Fruit fly (Drosophila melanogaster) whole organism, embryonic: ENCODE data around the gene PH4alphaPV.
A peak's percentile ranks its signal among the peaks of the same experiment; 100 is the strongest.

Experiments used
- Bgb ChIP-seq: fragments of 200-800 bp; sonication (Bioruptor generic); IDR thresholded peaks from 2 replicates; pipeline ENCODE4 v1.3.6; 2022; ENCODE audit warnings: missing biosample characterization, missing genetic modification characterization; ENCODE audit not compliant: partially characterized antibody
- Blimp-1 ChIP-seq: fragments of 200-800 bp; sonication (Bioruptor generic); optimal IDR thresholded peaks from 3 replicates; lab custom pipeline; 2018; ENCODE audit warnings: missing biosample characterization, missing genetic modification characterization, mild to moderate bottlenecking, moderate library complexity, missing genetic modification reagents
- C15 ChIP-seq: fragments of 200-800 bp; sonication (Bioruptor generic); IDR thresholded peaks from 3 replicates; pipeline ENCODE4 v1.3.6; 2022; ENCODE audit warnings: missing biosample characterization, missing genetic modification characterization
- CG10147 ChIP-seq: fragments of 200-800 bp; sonication (Bioruptor generic); optimal IDR thresholded peaks from 2 replicates; lab custom pipeline; 2019; ENCODE audit warnings: missing biosample characterization, mild to moderate bottlenecking, missing genetic modification characterization, moderate library complexity
- CG10543 ChIP-seq: fragments of 200-800 bp; sonication (Bioruptor generic); optimal IDR thresholded peaks from 3 replicates; lab custom pipeline; 2017; ENCODE audit warnings: missing biosample characterization, mild to moderate bottlenecking, missing genetic modification characterization, moderate library complexity
- CG11398 ChIP-seq: fragments of 200-800 bp; sonication (Bioruptor generic); optimal IDR thresholded peaks from 2 replicates; lab custom pipeline; 2016; ENCODE audit warnings: missing biosample characterization, missing genetic modification characterization
- CG11723 ChIP-seq: fragments of 200-800 bp; sonication (Bioruptor generic); optimal IDR thresholded peaks from 2 replicates; lab custom pipeline; 2017; ENCODE audit warnings: missing biosample characterization, mild to moderate bottlenecking, missing genetic modification characterization
- CG12236 ChIP-seq: fragments of 200-800 bp; sonication (Bioruptor generic); optimal IDR thresholded peaks from 2 replicates; lab custom pipeline; 2016; ENCODE audit warnings: missing biosample characterization, missing genetic modification characterization
- CG13296 ChIP-seq: fragments of 200-800 bp; sonication (Bioruptor generic); optimal IDR thresholded peaks from 3 replicates; lab custom pipeline; 2018; ENCODE audit warnings: missing biosample characterization, mild to moderate bottlenecking, missing genetic modification characterization
- CG13624 ChIP-seq: fragments of 200-800 bp; sonication (Bioruptor generic); optimal IDR thresholded peaks from 2 replicates; lab custom pipeline; 2016; ENCODE audit warnings: missing biosample characterization, missing genetic modification characterization
- CG14441 ChIP-seq: fragments of 200-800 bp; sonication (Bioruptor generic); IDR thresholded peaks from 2 replicates; pipeline ENCODE4 v1.3.6; 2022; ENCODE audit warnings: missing biosample characterization, missing genetic modification characterization
- CG14667 ChIP-seq: fragments of 200-800 bp; sonication (Bioruptor generic); IDR thresholded peaks from 2 replicates; pipeline ENCODE4 v1.3.6; 2022; ENCODE audit warnings: missing biosample characterization, missing genetic modification characterization
- CG1602 ChIP-seq: fragments of 200-800 bp; sonication (Bioruptor generic); optimal IDR thresholded peaks from 3 replicates; lab custom pipeline; 2016; ENCODE audit warnings: missing biosample characterization, missing genetic modification characterization
- CG1603 ChIP-seq: fragments of 200-800 bp; sonication (Bioruptor generic); optimal IDR thresholded peaks from 2 replicates; lab custom pipeline; 2019; ENCODE audit warnings: missing biosample characterization, mild to moderate bottlenecking, missing genetic modification characterization, moderate library complexity
- CG16863 ChIP-seq: fragments of 200-800 bp; sonication (Bioruptor generic); optimal IDR thresholded peaks from 3 replicates; lab custom pipeline; 2016; ENCODE audit warnings: missing biosample characterization, missing genetic modification characterization
- CG17385 ChIP-seq: fragments of 200-800 bp; sonication (Bioruptor generic); optimal IDR thresholded peaks from 3 replicates; lab custom pipeline; 2018; ENCODE audit warnings: missing biosample characterization, mild to moderate bottlenecking, missing genetic modification characterization
- CG18262 ChIP-seq: fragments of 200-800 bp; optimal IDR thresholded peaks from 3 replicates; lab custom pipeline; 2019; ENCODE audit warnings: missing biosample characterization, mild to moderate bottlenecking, missing genetic modification characterization, moderate library complexity
- CG32767 ChIP-seq: fragments of 200-800 bp; sonication (Bioruptor generic); IDR thresholded peaks from 2 replicates; pipeline ENCODE4 v1.3.6; 2022; ENCODE audit warnings: missing biosample characterization, missing genetic modification characterization
- CG7745 ChIP-seq: fragments of 200-800 bp; sonication (Bioruptor generic); optimal IDR thresholded peaks from 2 replicates; lab custom pipeline; 2018; ENCODE audit warnings: missing biosample characterization, mild to moderate bottlenecking, missing genetic modification characterization, moderate library complexity
- CG8359 ChIP-seq: fragments of 200-800 bp; sonication (Bioruptor generic); optimal IDR thresholded peaks from 2 replicates; lab custom pipeline; 2017; ENCODE audit warnings: missing biosample characterization, mild to moderate bottlenecking, missing genetic modification characterization, borderline replicate concordance
- Chrac-16 ChIP-seq: fragments of 200-800 bp; sonication (Bioruptor generic); optimal IDR thresholded peaks from 3 replicates; lab custom pipeline; 2016; ENCODE audit warnings: missing biosample characterization, missing genetic modification characterization
- Dek ChIP-seq: fragments of 200-800 bp; sonication (Bioruptor generic); optimal IDR thresholded peaks from 3 replicates; lab custom pipeline; 2019; ENCODE audit warnings: missing biosample characterization, mild to moderate bottlenecking, missing genetic modification characterization, moderate library complexity
- Dip2 ChIP-seq: fragments of 200-800 bp; sonication (Bioruptor generic); IDR thresholded peaks from 2 replicates; pipeline ENCODE4 v1.3.6; 2022; ENCODE audit warnings: missing biosample characterization, missing genetic modification characterization
- E2f1 ChIP-seq: fragments of 200-800 bp; sonication (Bioruptor generic); IDR thresholded peaks from 2 replicates; pipeline ENCODE4 v1.3.6; 2022; ENCODE audit warnings: missing biosample characterization, missing genetic modification characterization
- Gsc ChIP-seq: fragments of 200-800 bp; sonication (Bioruptor generic); IDR thresholded peaks from 2 replicates; pipeline ENCODE4 v1.3.6; 2022; ENCODE audit warnings: missing biosample characterization, missing genetic modification characterization
- Hr3 ChIP-seq: fragments of 200-800 bp; sonication (Bioruptor generic); optimal IDR thresholded peaks from 3 replicates; lab custom pipeline; 2016; ENCODE audit warnings: missing biosample characterization, missing genetic modification characterization
- Mad ChIP-seq: fragments of 200-800 bp; sonication (Bioruptor generic); optimal IDR thresholded peaks from 2 replicates; lab custom pipeline; 2016; ENCODE audit warnings: missing biosample characterization, missing genetic modification characterization
- Max ChIP-seq: fragments of 200-800 bp; sonication (Bioruptor generic); optimal IDR thresholded peaks from 2 replicates; lab custom pipeline; 2016; ENCODE audit warnings: missing biosample characterization, mild to moderate bottlenecking, missing genetic modification characterization
- Nf-YB ChIP-seq: fragments of 200-800 bp; sonication (Bioruptor generic); optimal IDR thresholded peaks from 3 replicates; lab custom pipeline; 2019; ENCODE audit warnings: missing biosample characterization, mild to moderate bottlenecking, missing genetic modification characterization, moderate library complexity
- Ravus ChIP-seq: fragments of 200-800 bp; sonication (Bioruptor generic); IDR thresholded peaks from 2 replicates; pipeline ENCODE4 v1.3.6; 2022; ENCODE audit warnings: missing biosample characterization, missing genetic modification characterization
- Sox100B ChIP-seq: fragments of 200-800 bp; sonication (Bioruptor generic); optimal IDR thresholded peaks from 3 replicates; lab custom pipeline; 2018; ENCODE audit warnings: missing biosample characterization, mild to moderate bottlenecking, missing genetic modification characterization
- Taf1 ChIP-seq: fragments of 200-800 bp; sonication (Bioruptor generic); IDR thresholded peaks from 2 replicates; pipeline ENCODE4 v1.3.6; 2022; ENCODE audit warnings: missing biosample characterization, missing genetic modification characterization
- Xbp1 ChIP-seq: fragments of 200-800 bp; sonication (Bioruptor generic); optimal IDR thresholded peaks from 3 replicates; lab custom pipeline; 2016; ENCODE audit warnings: missing biosample characterization, mild to moderate bottlenecking, missing genetic modification characterization
- bsh ChIP-seq, 2 experiments: fragments of 200-800 bp; sonication (Bioruptor generic); optimal IDR thresholded peaks; 2 replicates each; lab custom pipeline; 2017 to 2018; ENCODE audit warnings: mild to moderate bottlenecking in 2 of 2, missing biosample characterization in 2 of 2, missing genetic modification characterization in 2 of 2, moderate library complexity in 1 of 2
- btn ChIP-seq: fragments of 200-800 bp; sonication (Bioruptor generic); optimal IDR thresholded peaks from 2 replicates; lab custom pipeline; 2016; ENCODE audit warnings: missing biosample characterization, missing genetic modification characterization
- chif ChIP-seq, 2 experiments: fragments of 200-800 bp; sonication (Bioruptor generic); optimal IDR thresholded peaks; 3 replicates each; lab custom pipeline; 2016; ENCODE audit warnings: missing biosample characterization in 2 of 2, missing genetic modification characterization in 2 of 2
- corto ChIP-seq: fragments of 200-800 bp; sonication (Bioruptor generic); optimal IDR thresholded peaks from 2 replicates; lab custom pipeline; 2016; ENCODE audit warnings: missing biosample characterization, mild to moderate bottlenecking, missing genetic modification characterization, moderate library complexity
- dm ChIP-seq: fragments of 200-800 bp; sonication (Bioruptor generic); optimal IDR thresholded peaks from 3 replicates; lab custom pipeline; 2016; ENCODE audit warnings: missing biosample characterization, missing genetic modification characterization
- eyg ChIP-seq: fragments of 200-800 bp; sonication (Bioruptor generic); optimal IDR thresholded peaks from 3 replicates; lab custom pipeline; 2016; ENCODE audit warnings: missing biosample characterization, missing genetic modification characterization
- fd96Cb ChIP-seq: fragments of 200-800 bp; sonication (Bioruptor generic); optimal IDR thresholded peaks from 2 replicates; lab custom pipeline; 2018; ENCODE audit warnings: missing biosample characterization, mild to moderate bottlenecking, missing genetic modification characterization, moderate library complexity
- gem ChIP-seq: fragments of 200-800 bp; sonication (Bioruptor generic); optimal IDR thresholded peaks from 2 replicates; lab custom pipeline; 2019; ENCODE audit warnings: missing biosample characterization, mild to moderate bottlenecking, missing genetic modification characterization, moderate library complexity
- kay ChIP-seq: fragments of 200-800 bp; sonication (Bioruptor generic); optimal IDR thresholded peaks from 2 replicates; lab custom pipeline; 2016; ENCODE audit warnings: missing biosample characterization, missing genetic modification characterization
- maf-S ChIP-seq: fragments of 200-800 bp; sonication (Bioruptor generic); optimal IDR thresholded peaks from 2 replicates; lab custom pipeline; 2016; ENCODE audit warnings: missing biosample characterization, missing genetic modification characterization
- ranshi ChIP-seq: fragments of 200-800 bp; sonication (Bioruptor generic); IDR thresholded peaks from 2 replicates; pipeline ENCODE4 v1.3.6; 2022; ENCODE audit warnings: missing biosample characterization, missing genetic modification characterization
- sob ChIP-seq: fragments of 200-800 bp; sonication (Bioruptor generic); IDR thresholded peaks from 2 replicates; pipeline ENCODE4 v1.3.6; 2022; ENCODE audit warnings: missing biosample characterization, missing genetic modification characterization
- trem ChIP-seq: fragments of 200-800 bp; optimal IDR thresholded peaks from 3 replicates; lab custom pipeline; 2019; ENCODE audit warnings: missing biosample characterization, mild to moderate bottlenecking, missing genetic modification characterization, moderate library complexity
- tup ChIP-seq: fragments of 200-800 bp; sonication (Bioruptor generic); optimal IDR thresholded peaks from 2 replicates; lab custom pipeline; 2016; ENCODE audit warnings: missing biosample characterization, mild to moderate bottlenecking, missing genetic modification characterization, moderate library complexity
- vfl ChIP-seq: fragments of 200-800 bp; sonication (Bioruptor generic); optimal IDR thresholded peaks from 2 replicates; lab custom pipeline; 2016; ENCODE audit warnings: missing biosample characterization, missing genetic modification characterization
- wdn ChIP-seq: fragments of 200-800 bp; sonication (Bioruptor generic); IDR thresholded peaks from 2 replicates; pipeline ENCODE4 v1.3.6; 2022; ENCODE audit warnings: missing biosample characterization, missing genetic modification characterization

PH4alphaPV gene

DNA sequence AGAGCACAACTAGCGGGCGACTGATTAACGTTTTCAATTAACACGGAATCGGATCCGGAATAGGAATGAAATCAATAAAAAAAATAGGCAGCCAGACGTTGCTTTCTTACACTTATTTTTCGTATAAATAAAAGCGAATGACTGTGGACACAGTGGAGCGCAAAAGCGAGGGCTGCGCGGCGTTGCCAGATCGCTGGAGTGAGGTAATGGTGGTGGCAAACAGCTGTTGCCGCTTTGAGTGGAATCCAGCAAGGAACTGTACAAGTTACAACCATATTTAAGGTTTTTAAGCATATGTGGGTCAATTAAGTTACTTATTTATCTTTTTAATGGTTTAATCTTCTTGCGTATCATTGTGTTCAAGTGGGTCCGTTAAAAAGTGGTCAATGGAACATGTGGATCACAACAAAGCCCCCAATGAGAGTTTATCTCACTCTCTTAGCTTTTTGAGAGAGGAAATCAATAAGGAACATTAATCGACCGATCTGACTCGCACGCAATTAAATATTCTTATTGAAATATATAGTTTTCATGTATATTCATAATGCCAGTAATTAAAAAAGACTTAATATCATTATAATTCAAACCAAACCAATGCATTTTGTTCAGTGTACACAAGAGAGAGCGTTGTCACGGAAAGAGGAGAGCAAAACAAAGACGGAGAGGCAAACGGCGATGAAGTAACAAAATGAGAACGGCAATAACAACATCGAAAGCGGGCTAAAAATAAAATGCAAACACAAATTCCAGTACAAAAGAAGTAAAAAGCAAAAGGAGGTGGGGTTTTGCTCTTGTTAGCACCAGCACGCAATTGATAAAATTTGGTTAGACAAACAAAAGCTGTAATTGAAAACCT, 48.0 kb downstream of the PH4alphaPV start (continued):
- TF ChIP-seq bsh (GFP tag; optimal IDR thresholded peaks at IDR 0.05; lab: Kevin White, UChicago) (peak; percentile 16 to 92), Dek (tag; lab: Kevin White, UChicago) (peak; percentile 88), Dip2 (GFP tag; lab: Robert Waterston, UW) (peak; percentile 38; the same call in 1 of the 2 replicates), CG8359 (GFP tag; lab: Kevin White, UChicago) (peak; percentile 53), tup (GFP tag; lab: Kevin White, UChicago) (peak; percentile 71), CG10543 (GFP tag; lab: Kevin White, UChicago) (peak; percentile 70), maf-S (GFP tag; lab: Kevin White, UChicago) (peak; percentile 84), gem (peak; percentile 96), Bgb (GFP tag; lab: Robert Waterston, UW) (no peak), wdn (GFP tag; lab: Robert Waterston, UW) (peak; percentile 87), Max (peak; percentile 91), C15 (GFP tag; lab: Robert Waterston, UW) (peak; percentile 89), vfl (GFP tag; lab: Kevin White, UChicago) (peak; percentile 78), Blimp-1 (peak; percentile 89), Xbp1 (GFP tag; lab: Kevin White, UChicago) (peak; percentile 90), chif (GFP tag; optimal IDR thresholded peaks at IDR 0.05; lab: Kevin White, UChicago) (peak; percentile 81 to 86), eyg (GFP tag; lab: Kevin White, UChicago) (peak; percentile 72), ranshi (GFP tag; lab: Robert Waterston, UW) (peak; percentile 93), Gsc (GFP tag; lab: Robert Waterston, UW) (no peak), fd96Cb (tag; lab: Kevin White, UChicago) (peak; percentile 86), CG14667 (GFP tag; lab: Robert Waterston, UW) (peak; percentile 84), Hr3 (peak; percentile 86), CG12236 (GFP tag; lab: Kevin White, UChicago) (peak; percentile 74), CG18262 (tag; lab: Kevin White, UChicago) (peak; percentile 93), Ravus (peak; percentile 70), sob (GFP tag; lab: Robert Waterston, UW) (peak; percentile 94), btn (GFP tag; lab: Kevin White, UChicago) (peak; percentile 58), CG11723 (GFP tag; lab: Kevin White, UChicago) (peak; percentile 77), Taf1 (GFP tag; lab: Robert Waterston, UW) (peak; percentile 80), Chrac-16 (GFP tag; lab: Kevin White, UChicago) (peak; percentile 87), CG1602 (GFP tag; lab: Kevin White, UChicago) (peak; percentile 87), trem (tag; lab: Kevin White, UChicago) (peak; percentile 77), CG14441 (GFP tag; lab: Robert Waterston, UW) (peak; percentile 93), CG10147 (GFP tag; lab: Kevin White, UChicago) (peak; percentile 89), CG17385 (GFP tag; lab: Kevin White, UChicago) (peak; percentile 88), corto (peak; percentile 79), Sox100B (GFP tag; lab: Kevin White, UChicago) (peak; percentile 88), kay (GFP tag; lab: Kevin White, UChicago) (peak; percentile 83), dm (GFP tag; lab: Kevin White, UChicago) (peak; percentile 76), CG11398 (peak; percentile 67), CG32767 (GFP tag; lab: Robert Waterston, UW) (peak; percentile 89), CG13624 (GFP tag; lab: Kevin White, UChicago) (peak; percentile 70), Nf-YB (GFP tag; lab: Kevin White, UChicago) (peak; percentile 78), E2f1 (GFP tag; lab: Robert Waterston, UW) (peak; percentile 94), Mad (GFP tag; lab: Kevin White, UChicago) (peak; percentile 88), CG7745 (tag; lab: Kevin White, UChicago) (no peak), CG13296 (GFP tag; lab: Kevin White, UChicago) (peak; percentile 84), CG1603 (tag; lab: Kevin White, UChicago) (peak; percentile 90), CG16863 (GFP tag; lab: Kevin White, UChicago) (peak; percentile 83)
